Worm (Caenorhabditis elegans) whole organism, L3 larva: ENCODE data around the gene unc-25.
A peak's percentile ranks its signal among the peaks of the same experiment; 100 is the strongest.

Source experiments
- aly-2 ChIP-seq: fragments of 150-350 bp; optimal IDR thresholded peaks from 2 replicates; lab custom pipeline; 2014; ENCODE audit warnings: missing biosample characterization, missing genetic modification characterization
- ama-1 ChIP-seq: fragments of 150-350 bp; optimal IDR thresholded peaks from 2 replicates; lab custom pipeline; 2018
- ceh-16 ChIP-seq: sonication (generic microtip); optimal IDR thresholded peaks from 2 replicates; lab custom pipeline; 2017; ENCODE audit warnings: missing biosample characterization, missing genetic modification characterization
- ceh-82 ChIP-seq: fragments of 150-350 bp; optimal IDR thresholded peaks from 2 replicates; lab custom pipeline; 2014; ENCODE audit warnings: missing biosample characterization, missing genetic modification characterization
- ceh-9 ChIP-seq: sonication (generic microtip); optimal IDR thresholded peaks from 2 replicates; lab custom pipeline; 2018; ENCODE audit warnings: missing biosample characterization, missing genetic modification characterization
- daf-12 ChIP-seq: fragments of 150-350 bp; optimal IDR thresholded peaks from 2 replicates; lab custom pipeline; 2014; ENCODE audit warnings: missing biosample characterization, missing genetic modification reagents, missing genetic modification characterization
- egl-27 ChIP-seq: sonication (generic microtip); optimal IDR thresholded peaks from 4 replicates; lab custom pipeline; 2017; ENCODE audit warnings: missing biosample characterization, missing genetic modification reagents, missing genetic modification characterization
- egl-5 ChIP-seq: fragments of 150-350 bp; optimal IDR thresholded peaks from 2 replicates; lab custom pipeline; 2017; ENCODE audit warnings: missing biosample characterization, missing genetic modification reagents, missing genetic modification characterization, inconsistent platforms
- elt-1 ChIP-seq: fragments of 150-350 bp; optimal IDR thresholded peaks from 2 replicates; lab custom pipeline; 2014; ENCODE audit warnings: missing biosample characterization, missing genetic modification characterization
- elt-2 ChIP-seq: sonication (generic microtip); optimal IDR thresholded peaks from 2 replicates; lab custom pipeline; 2016; ENCODE audit warnings: missing genetic modification reagents, mild to moderate bottlenecking, missing genetic modification characterization, missing compliant biosample characterization
- elt-3 ChIP-seq, 3 experiments: fragments of 150-350 bp in 1 of 3; sonication (generic microtip) in 2 of 3; optimal IDR thresholded peaks; 2 replicates in 2 of 3; 4 replicates in 1 of 3; lab custom pipeline; 2014 to 2017; ENCODE audit warnings: missing biosample characterization in 3 of 3, missing genetic modification characterization in 3 of 3
- eor-1 ChIP-seq, 2 experiments: fragments of 150-350 bp; optimal IDR thresholded peaks; 2 replicates each; lab custom pipeline; 2014 to 2018; ENCODE audit warnings: missing biosample characterization in 2 of 2, missing genetic modification characterization in 2 of 2
- fkh-10 ChIP-seq: sonication (generic microtip); optimal IDR thresholded peaks from 2 replicates; lab custom pipeline; 2017; ENCODE audit warnings: missing biosample characterization, missing genetic modification reagents, missing genetic modification characterization
- fkh-2 ChIP-seq: fragments of 150-350 bp; optimal IDR thresholded peaks from 2 replicates; lab custom pipeline; 2014; ENCODE audit warnings: missing biosample characterization, missing genetic modification reagents, missing genetic modification characterization
- fos-1 ChIP-seq: fragments of 150-350 bp; optimal IDR thresholded peaks from 2 replicates; lab custom pipeline; 2014; ENCODE audit warnings: missing biosample characterization, missing genetic modification characterization
- hmg-11 ChIP-seq: sonication (generic microtip); optimal IDR thresholded peaks from 2 replicates; lab custom pipeline; 2016; ENCODE audit warnings: missing genetic modification characterization, missing compliant biosample characterization
- jun-1 ChIP-seq: fragments of 150-350 bp; optimal IDR thresholded peaks from 2 replicates; lab custom pipeline; 2014; ENCODE audit warnings: missing biosample characterization, missing genetic modification reagents, missing genetic modification characterization
- lin-15B ChIP-seq: fragments of 150-350 bp; optimal IDR thresholded peaks from 2 replicates; lab custom pipeline; 2014; ENCODE audit warnings: missing biosample characterization, missing genetic modification characterization
- lin-39 ChIP-seq: fragments of 150-350 bp; optimal IDR thresholded peaks from 2 replicates; lab custom pipeline; 2018; ENCODE audit warnings: missing biosample characterization, missing genetic modification reagents, missing genetic modification characterization
- lsy-12 ChIP-seq: sonication (generic microtip); optimal IDR thresholded peaks from 2 replicates; lab custom pipeline; 2016; ENCODE audit warnings: mild to moderate bottlenecking, missing genetic modification characterization, missing compliant biosample characterization
- mdl-1 ChIP-seq: fragments of 150-350 bp; optimal IDR thresholded peaks from 2 replicates; lab custom pipeline; 2014; ENCODE audit warnings: missing biosample characterization, missing genetic modification characterization
- mml-1 ChIP-seq: fragments of 150-350 bp; sonication (generic microtip); optimal IDR thresholded peaks from 3 replicates; lab custom pipeline; 2014; ENCODE audit warnings: missing biosample characterization, missing genetic modification characterization
- nfya-1 ChIP-seq: sonication (generic microtip); optimal IDR thresholded peaks from 2 replicates; lab custom pipeline; 2017; ENCODE audit warnings: missing genetic modification characterization, mild to moderate bottlenecking, missing compliant biosample characterization, antibody characterized with exemption, moderate library complexity; ENCODE audit not compliant: insufficient read depth
- nhr-12 ChIP-seq: fragments of 150-350 bp; optimal IDR thresholded peaks from 2 replicates; lab custom pipeline; 2014; ENCODE audit warnings: missing biosample characterization, missing genetic modification characterization
- nhr-23 ChIP-seq: fragments of 150-350 bp; optimal IDR thresholded peaks from 2 replicates; lab custom pipeline; 2014; ENCODE audit warnings: missing biosample characterization, missing genetic modification reagents, missing genetic modification characterization
- nhr-237 ChIP-seq: fragments of 150-350 bp; optimal IDR thresholded peaks from 2 replicates; lab custom pipeline; 2014; ENCODE audit warnings: missing biosample characterization, missing genetic modification characterization
- nhr-25 ChIP-seq: sonication (generic microtip); optimal IDR thresholded peaks from 2 replicates; lab custom pipeline; 2017; ENCODE audit warnings: missing biosample characterization, missing genetic modification characterization
- nhr-28 ChIP-seq: fragments of 150-350 bp; optimal IDR thresholded peaks from 2 replicates; lab custom pipeline; 2014; ENCODE audit warnings: missing biosample characterization, missing genetic modification characterization
- nhr-43 ChIP-seq: sonication (generic microtip); optimal IDR thresholded peaks from 2 replicates; lab custom pipeline; 2016; ENCODE audit warnings: mild to moderate bottlenecking, missing genetic modification characterization, missing compliant biosample characterization; ENCODE audit not compliant: poor library complexity, severe bottlenecking
- nhr-67 ChIP-seq: fragments of 150-350 bp; optimal IDR thresholded peaks from 2 replicates; lab custom pipeline; 2014; ENCODE audit warnings: missing biosample characterization, missing genetic modification characterization
- nhr-76 ChIP-seq: fragments of 150-350 bp; sonication (generic microtip); optimal IDR thresholded peaks from 5 replicates; lab custom pipeline; 2014; ENCODE audit warnings: missing biosample characterization, missing genetic modification characterization
- nhr-77 ChIP-seq: fragments of 150-350 bp; optimal IDR thresholded peaks from 2 replicates; lab custom pipeline; 2014; ENCODE audit warnings: missing biosample characterization, missing genetic modification characterization
- pha-4 ChIP-seq: fragments of 150-350 bp; optimal IDR thresholded peaks from 2 replicates; lab custom pipeline; 2014; ENCODE audit warnings: missing biosample characterization, missing genetic modification reagents, missing genetic modification characterization
- pqm-1 ChIP-seq: fragments of 150-350 bp; optimal IDR thresholded peaks from 2 replicates; lab custom pipeline; 2017; ENCODE audit warnings: missing biosample characterization, missing genetic modification characterization, inconsistent platforms
- sea-2 ChIP-seq: fragments of 150-350 bp; sonication (generic microtip); optimal IDR thresholded peaks from 4 replicates; lab custom pipeline; 2014; ENCODE audit warnings: missing biosample characterization, missing genetic modification reagents, missing genetic modification characterization
- skn-1 ChIP-seq: fragments of 150-350 bp; optimal IDR thresholded peaks from 2 replicates; lab custom pipeline; 2014; ENCODE audit warnings: missing biosample characterization, missing genetic modification characterization
- snpc-4 ChIP-seq: fragments of 150-350 bp; optimal IDR thresholded peaks from 2 replicates; lab custom pipeline; 2014; ENCODE audit warnings: missing biosample characterization, missing genetic modification characterization
- tbx-2 ChIP-seq: sonication (generic microtip); optimal IDR thresholded peaks from 2 replicates; lab custom pipeline; 2016; ENCODE audit warnings: mild to moderate bottlenecking, missing genetic modification characterization, missing compliant biosample characterization
- unc-39 ChIP-seq: sonication (generic microtip); optimal IDR thresholded peaks from 4 replicates; lab custom pipeline; 2017; ENCODE audit warnings: missing biosample characterization, missing genetic modification characterization
- unc-62 ChIP-seq: fragments of 150-350 bp; sonication (generic microtip); optimal IDR thresholded peaks from 4 replicates; lab custom pipeline; 2014; ENCODE audit warnings: missing biosample characterization, missing genetic modification reagents, missing genetic modification characterization
- zag-1 ChIP-seq: fragments of 150-350 bp; optimal IDR thresholded peaks from 2 replicates; lab custom pipeline; 2014; ENCODE audit warnings: missing biosample characterization, missing genetic modification characterization
- ztf-4 ChIP-seq: fragments of 150-350 bp; optimal IDR thresholded peaks from 2 replicates; lab custom pipeline; 2014; ENCODE audit warnings: missing biosample characterization, missing genetic modification characterization

The unc-25 gene

ce11 chrIII:12920810-12921209 is 21.6 kb upstream of the unc-25 start:
- TF ChIP-seq snpc-4 (tag; lab: Kevin White, UChicago) (no peak), nfya-1 (tag; lab: Kevin White, UChicago) (peak; percentile 84)

ce11 chrIII:12925947-12926607 is 16.4 kb upstream of the unc-25 start, which contains the start of the genes npp-25 and mrps-10:
Gene npp-25, minus strand, starts transcription at chrIII:12925997.
Gene mrps-10, plus strand, starts transcription at chrIII:12926557.
- TF ChIP-seq lin-39 (tag; lab: Kevin White, UChicago) (peak; percentile 27), hmg-11 (tag; lab: Kevin White, UChicago) (peak; percentile 48), mml-1 (tag; lab: Kevin White, UChicago) (no peak), mdl-1 (tag; lab: Kevin White, UChicago) (no peak), pqm-1 (no peak), nhr-12 (tag; lab: Kevin White, UChicago) (no peak), pha-4 (tag; lab: Kevin White, UChicago) (peak; percentile 66), eor-1 (tag; optimal IDR thresholded peaks at IDR 0.05; lab: Kevin White, UChicago) (no peak), nfya-1 (tag; lab: Kevin White, UChicago) (peak; percentile 50), lin-15B (tag; lab: Kevin White, UChicago) (peak; percentile 50)

- TF ChIP-seq lsy-12 (no peak), unc-39 (tag; lab: Kevin White, UChicago) (no peak), nhr-67 (tag; lab: Kevin White, UChicago) (no peak), zag-1 (no peak), nhr-77 (no peak), skn-1 (tag; lab: Kevin White, UChicago) (no peak)
Measured at ce11 chrIII:12929573-12929972, 12.9 kb upstream of the unc-25 start, which contains the start of gene Y37D8A.19. Gene Y37D8A.19, plus strand, starts transcription at chrIII:12929873.

ce11 chrIII:12931108-12931507 is 11.3 kb upstream of the unc-25 start:
- TF ChIP-seq elt-1 (tag; lab: Kevin White, UChicago): no peak

ce11 chrIII:12931786-12932427 is 10.5 kb upstream of the unc-25 start, which contains the start of gene rbm-7:
Gene rbm-7, minus strand, starts transcription at chrIII:12931867.
- TF ChIP-seq daf-12 (tag; lab: Kevin White, UChicago): no peak
- TF ChIP-seq aly-2 (tag; lab: Kevin White, UChicago): no peak
- peak; percentile 25 for TF ChIP-seq nhr-25
- no peak for TF ChIP-seq lsy-12
- no peak for TF ChIP-seq nhr-237 (tag; lab: Kevin White, UChicago)
- no peak for TF ChIP-seq fos-1 (tag; lab: Kevin White, UChicago)
- TF ChIP-seq nfya-1 (tag; lab: Kevin White, UChicago): peak; percentile 80
- no peak for TF ChIP-seq sea-2 (GFP tag; lab: Kevin White, UChicago)
- TF ChIP-seq ceh-9: no peak
- TF ChIP-seq pha-4 (tag; lab: Kevin White, UChicago): peak; percentile 80
- TF ChIP-seq fkh-10 (GFP tag; lab: Kevin White, UChicago): no peak
- peak; percentile 4 for TF ChIP-seq egl-5 (tag; lab: Kevin White, UChicago)
- no peak for TF ChIP-seq unc-39 (tag; lab: Kevin White, UChicago)
- peak; percentile 51 for TF ChIP-seq nhr-23 (tag; lab: Kevin White, UChicago)
- TF ChIP-seq egl-27 (tag; lab: Kevin White, UChicago): no peak
- no peak for TF ChIP-seq nhr-67 (tag; lab: Kevin White, UChicago)
- peak; percentile 39 for TF ChIP-seq jun-1 (tag; lab: Kevin White, UChicago)
- TF ChIP-seq nhr-28 (tag; lab: Kevin White, UChicago): no peak
- no peak for TF ChIP-seq elt-3 (tag; optimal IDR thresholded peaks at IDR 0.05; lab: Kevin White, UChicago)
- TF ChIP-seq nhr-12 (tag; lab: Kevin White, UChicago): no peak
- no peak for TF ChIP-seq nhr-77
- TF ChIP-seq tbx-2 (tag; lab: Kevin White, UChicago): no peak
- peak; percentile 13 for TF ChIP-seq elt-2 (tag; lab: Kevin White, UChicago)
- no peak for TF ChIP-seq pqm-1
- TF ChIP-seq mdl-1 (tag; lab: Kevin White, UChicago): no peak
- peak; percentile 30 for TF ChIP-seq lin-39 (tag; lab: Kevin White, UChicago)
- peak; percentile 79 for TF ChIP-seq lin-15B (tag; lab: Kevin White, UChicago)
- peak; percentile 69 for TF ChIP-seq nhr-43 (tag; lab: Kevin White, UChicago)
- no peak for TF ChIP-seq mml-1 (tag; lab: Kevin White, UChicago)
- TF ChIP-seq eor-1 (tag; optimal IDR thresholded peaks at IDR 0.05; lab: Kevin White, UChicago): no peak
- no peak for TF ChIP-seq ceh-82 (tag; lab: Kevin White, UChicago)
- no peak for TF ChIP-seq ceh-16 (tag; lab: Kevin White, UChicago)
- no peak for TF ChIP-seq ztf-4 (tag; lab: Kevin White, UChicago)
- TF ChIP-seq unc-62 (GFP tag; lab: Kevin White, UChicago): no peak
- no peak for TF ChIP-seq nhr-76
- no peak for TF ChIP-seq fkh-2
- TF ChIP-seq ama-1 (lab: Kevin White, UChicago): no peak
